Worm (Caenorhabditis elegans) whole organism, midembryonic: ENCODE measurements around the gene skr-8.

Source experiments
- flt-1 ChIP-seq: fragments of 200-800 bp; sonication (Bioruptor generic); IDR thresholded peaks from 2 replicates; pipeline ENCODE4 v1.3.6; 2022; ENCODE audit warnings: missing genetic modification characterization, missing compliant biosample characterization
- klf-2 ChIP-seq: fragments of 200-800 bp; sonication (Bioruptor generic); conservative IDR thresholded peaks from 2 replicates; pipeline ENCODE4 v1.3.6; 2022; ENCODE audit warnings: missing genetic modification reagents, missing genetic modification characterization, missing compliant biosample characterization
- med-1 ChIP-seq: sonication (generic microtip); optimal IDR thresholded peaks from 2 replicates; lab custom pipeline; 2017; ENCODE audit warnings: missing genetic modification characterization, mild to moderate bottlenecking, missing compliant biosample characterization, antibody characterized with exemption, missing genetic modification reagents; ENCODE audit not compliant: insufficient read depth
- ref-1 ChIP-seq: fragments of 200-800 bp; sonication (Bioruptor generic); conservative IDR thresholded peaks from 2 replicates; pipeline ENCODE4 v1.3.6; 2022; ENCODE audit warnings: missing genetic modification reagents, missing genetic modification characterization, missing compliant biosample characterization
- tab-1 ChIP-seq: fragments of 200-800 bp; sonication (Bioruptor generic); IDR thresholded peaks from 2 replicates; pipeline ENCODE4 v1.3.6; 2022; ENCODE audit warnings: missing genetic modification characterization, missing compliant biosample characterization
- ztf-23 ChIP-seq: fragments of 200-800 bp; sonication (Bioruptor generic); IDR thresholded peaks from 2 replicates; pipeline ENCODE4 v1.3.6; 2022; ENCODE audit warnings: missing genetic modification reagents, missing genetic modification characterization, missing compliant biosample characterization

ce11 chrIV:17150871-17151270, 14.8 kb downstream of the skr-8 start, which contains the start of gene Y116A8C.40:
- TF ChIP-seq flt-1 (GFP tag; lab: Robert Waterston, UW) (no peak), klf-2 (GFP tag; lab: Robert Waterston, UW) (no peak), ref-1 (GFP tag; lab: Robert Waterston, UW) (no peak), tab-1 (GFP tag; lab: Robert Waterston, UW) (no peak), med-1 (GFP tag; lab: Kevin White, UChicago) (no peak), ztf-23 (GFP tag; lab: Robert Waterston, UW) (no peak)
